Worm (Caenorhabditis elegans): Measurements from ENCODE around the gene F58E6.6.

Gene F58E6.6

ce11 chrV:9767941-9768340, 15.1 kb upstream of the F58E6.6 start:
- no peak for TF ChIP-seq ceh-14 (tag; optimal IDR thresholded peaks at IDR 0.05)
- TF ChIP-seq elt-4 (tag; optimal IDR thresholded peaks at IDR 0.05): no peak

DNA sequence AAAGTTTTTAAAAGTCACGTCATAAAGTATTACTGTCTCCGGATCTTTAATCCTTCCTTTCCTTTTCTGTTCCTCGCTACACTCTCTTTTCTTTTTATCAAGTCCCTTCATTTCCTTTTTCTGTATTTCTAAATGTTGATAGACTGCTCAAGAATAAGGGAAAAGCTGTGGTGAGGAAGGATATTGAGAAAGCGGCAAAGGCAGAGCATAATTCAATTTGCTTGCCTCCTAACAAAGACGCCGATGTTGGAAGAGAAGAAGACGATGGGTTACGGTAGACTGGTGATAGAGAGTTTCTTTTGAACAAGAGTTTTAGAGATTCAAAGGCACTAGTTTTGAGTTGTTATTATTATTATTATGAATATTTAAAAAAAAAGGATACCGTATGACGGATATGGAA, 12.8 kb upstream of the F58E6.6 start:
- TF ChIP-seq ceh-6 (GFP tag; optimal IDR thresholded peaks at IDR 0.05) (no peak), ceh-31 (tag; optimal IDR thresholded peaks at IDR 0.05) (peak; percentile 15)

- no peak for TF ChIP-seq pag-3 (tag; optimal IDR thresholded peaks at IDR 0.05; ENCODE audit: borderline replicate concordance)
- no peak for TF ChIP-seq ref-2 (tag; optimal IDR thresholded peaks at IDR 0.05)
- TF ChIP-seq sox-4 (tag; optimal IDR thresholded peaks at IDR 0.05): no peak
- no peak for TF ChIP-seq hlh-8 (tag; optimal IDR thresholded peaks at IDR 0.05)
- no peak for TF ChIP-seq madf-2 (tag; optimal IDR thresholded peaks at IDR 0.05)
- no peak for TF ChIP-seq pax-1 (tag; optimal IDR thresholded peaks at IDR 0.05)
- TF ChIP-seq pha-2 (tag; optimal IDR thresholded peaks at IDR 0.05): no peak
- TF ChIP-seq dve-1 (tag; optimal IDR thresholded peaks at IDR 0.05): no peak
Measured at ce11 chrV:9764552-9764951, 11.7 kb upstream of the F58E6.6 start.

DNA sequence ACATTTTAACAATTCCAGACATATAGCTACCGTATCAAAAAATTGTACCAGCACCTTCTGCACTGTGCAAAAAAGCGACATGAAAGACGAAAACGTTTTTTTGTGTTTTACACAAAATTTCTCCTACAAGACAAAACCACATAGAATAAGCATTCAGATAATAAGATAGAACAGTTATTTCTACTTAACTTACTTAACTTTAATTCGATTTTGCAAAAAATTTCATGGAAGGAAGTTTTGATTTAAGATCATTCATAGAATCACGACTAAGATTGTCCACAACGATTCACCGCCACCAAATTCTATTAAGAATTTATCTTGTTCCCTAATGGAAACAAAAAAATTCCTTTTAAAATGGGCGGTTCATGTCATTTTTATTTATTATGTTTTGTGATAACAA, 10.9 kb upstream of the F58E6.6 start:
- TF ChIP-seq zip-5 (tag; optimal IDR thresholded peaks at IDR 0.05): no peak

ce11 chrV:9758437-9758836, 5.6 kb upstream of the F58E6.6 start:
- no peak for TF ChIP-seq zip-5 (tag; optimal IDR thresholded peaks at IDR 0.05)
- no peak for TF ChIP-seq Y22D7AL.16 (tag; optimal IDR thresholded peaks at IDR 0.05)
- no peak for TF ChIP-seq ceh-18 (tag; optimal IDR thresholded peaks at IDR 0.05)
- no peak for TF ChIP-seq ahr-1 (tag; optimal IDR thresholded peaks at IDR 0.05)
- no peak for TF ChIP-seq syd-9 (tag; optimal IDR thresholded peaks at IDR 0.05)

DNA sequence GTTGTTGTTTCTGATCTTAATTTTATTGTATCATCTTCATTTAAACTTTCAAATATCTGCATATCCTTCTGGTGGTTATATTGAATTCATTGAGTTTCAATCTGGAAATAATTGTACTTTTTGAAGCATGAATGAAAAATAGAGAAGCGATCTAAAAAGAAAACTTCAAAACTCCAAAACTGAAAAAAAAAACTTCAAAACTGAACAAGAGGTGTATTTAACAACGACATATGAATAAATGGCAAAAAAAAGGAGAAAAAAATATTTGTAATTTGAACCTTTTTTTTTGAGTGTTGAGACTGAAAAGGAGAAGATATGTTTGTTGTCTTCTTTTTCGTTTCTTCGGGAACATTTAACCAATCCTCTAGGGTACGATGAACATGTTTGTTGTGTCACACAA, 5.1 kb upstream of the F58E6.6 start, which contains the start of gene F58E6.11:
Gene F58E6.11 (minus strand): TSS at position 101 of the 400 bp plus-strand sequence.
- no peak for TF ChIP-seq rnt-1 (tag; optimal IDR thresholded peaks at IDR 0.05)
- no peak for TF ChIP-seq ceh-18 (tag; optimal IDR thresholded peaks at IDR 0.05)
- TF ChIP-seq pax-1 (tag; optimal IDR thresholded peaks at IDR 0.05): no peak
- no peak for TF ChIP-seq gmeb-2 (tag; optimal IDR thresholded peaks at IDR 0.05)
- TF ChIP-seq ref-2 (tag; optimal IDR thresholded peaks at IDR 0.05): no peak
- no peak for TF ChIP-seq nfya-1 (tag; optimal IDR thresholded peaks at IDR 0.05)
- TF ChIP-seq hlh-8 (tag; optimal IDR thresholded peaks at IDR 0.05): no peak
- TF ChIP-seq sdc-2 (tag; optimal IDR thresholded peaks at IDR 0.05): no peak
- TF ChIP-seq hlh-13 (GFP tag; optimal IDR thresholded peaks at IDR 0.05): no peak
- TF ChIP-seq ama-1 (optimal IDR thresholded peaks at IDR 0.05): no peak
- TF ChIP-seq elt-2 (tag; optimal IDR thresholded peaks at IDR 0.05): no peak
- TF ChIP-seq ceh-2 (tag; optimal IDR thresholded peaks at IDR 0.05): no peak
- no peak for TF ChIP-seq fax-1 (tag; optimal IDR thresholded peaks at IDR 0.05)
- TF ChIP-seq lin-11 (tag; optimal IDR thresholded peaks at IDR 0.05): no peak
- no peak for TF ChIP-seq madf-2 (tag; optimal IDR thresholded peaks at IDR 0.05)
- no peak for TF ChIP-seq ceh-24 (tag; optimal IDR thresholded peaks at IDR 0.05)
- TF ChIP-seq pha-2 (tag; optimal IDR thresholded peaks at IDR 0.05): no peak

- TF ChIP-seq sdc-2 (tag; optimal IDR thresholded peaks at IDR 0.05) (no peak), pax-1 (tag; optimal IDR thresholded peaks at IDR 0.05) (no peak), hlh-15 (tag; optimal IDR thresholded peaks at IDR 0.05) (no peak), elt-2 (tag; optimal IDR thresholded peaks at IDR 0.05) (peak; percentile 48)
Measured at ce11 chrV:9756242-9756641, 3.4 kb upstream of the F58E6.6 start, which contains the start of gene hrg-3. Gene hrg-3, plus strand, starts transcription at chrV:9756468.

ce11 chrV:9755725-9756124, 2.9 kb upstream of the F58E6.6 start, which contains the start of gene F58E6.8:
Gene F58E6.8, minus strand, starts transcription at chrV:9755825.
- TF ChIP-seq tbx-7 (tag; optimal IDR thresholded peaks at IDR 0.05): no peak
- TF ChIP-seq fkh-10 (GFP tag; optimal IDR thresholded peaks at IDR 0.05): no peak
- no peak for TF ChIP-seq nhr-11 (tag; optimal IDR thresholded peaks at IDR 0.05)
- TF ChIP-seq ztf-16 (tag; optimal IDR thresholded peaks at IDR 0.05): no peak
- no peak for TF ChIP-seq odd-2 (tag; optimal IDR thresholded peaks at IDR 0.05)
- TF ChIP-seq fkh-6 (tag; optimal IDR thresholded peaks at IDR 0.05): no peak
- no peak for TF ChIP-seq zip-5 (tag; optimal IDR thresholded peaks at IDR 0.05)
- no peak for TF ChIP-seq ceh-2 (tag; optimal IDR thresholded peaks at IDR 0.05)
- no peak for TF ChIP-seq C08G9.2 (tag; optimal IDR thresholded peaks at IDR 0.05)
- no peak for TF ChIP-seq sox-2 (GFP tag; IDR thresholded peaks at IDR 0.05)
- no peak for TF ChIP-seq ceh-24 (tag; optimal IDR thresholded peaks at IDR 0.05)
- no peak for TF ChIP-seq hlh-6 (tag; optimal IDR thresholded peaks at IDR 0.05)
- TF ChIP-seq ama-1 (optimal IDR thresholded peaks at IDR 0.05): no peak

Data from whole organism, late embryonic.